Fruit fly (Drosophila melanogaster) whole organism, pupa: ENCODE results near the gene CG15446.
A peak's percentile ranks its signal among the peaks of the same experiment; 100 is the strongest.

Experiments
- CG12605 ChIP-seq: fragments of 200-800 bp; sonication (Bioruptor generic); IDR thresholded peaks from 2 replicates; pipeline ENCODE4 v1.3.6; 2022; ENCODE audit warnings: missing biosample characterization, missing genetic modification characterization
- CG14655 ChIP-seq: fragments of 200-800 bp; sonication (Bioruptor generic); optimal IDR thresholded peaks from 3 replicates; lab custom pipeline; 2017; ENCODE audit warnings: mild to moderate bottlenecking, missing biosample characterization, missing genetic modification reagents, missing genetic modification characterization
- CG15710 ChIP-seq: fragments of 200-800 bp; sonication (Bioruptor generic); optimal IDR thresholded peaks from 2 replicates; lab custom pipeline; 2018; ENCODE audit warnings: missing biosample characterization, mild to moderate bottlenecking, missing genetic modification characterization, moderate library complexity
- CG17806 ChIP-seq: fragments of 200-800 bp; sonication (Bioruptor generic); optimal IDR thresholded peaks from 2 replicates; lab custom pipeline; 2018; ENCODE audit warnings: missing biosample characterization, mild to moderate bottlenecking, missing genetic modification characterization, moderate library complexity
- CG32121 ChIP-seq: fragments of 200-800 bp; sonication (Bioruptor generic); IDR thresholded peaks from 2 replicates; pipeline ENCODE4 v1.3.6; 2022; ENCODE audit warnings: missing biosample characterization, missing genetic modification characterization
- CG34367 ChIP-seq: fragments of 200-800 bp; sonication (Bioruptor generic); optimal IDR thresholded peaks from 2 replicates; lab custom pipeline; 2018; ENCODE audit warnings: missing biosample characterization, mild to moderate bottlenecking, missing genetic modification characterization
- CG8159 ChIP-seq: fragments of 200-800 bp; sonication (Bioruptor generic); optimal IDR thresholded peaks from 3 replicates; lab custom pipeline; 2018; ENCODE audit warnings: missing biosample characterization, mild to moderate bottlenecking, missing genetic modification characterization, moderate library complexity
- CG8301 ChIP-seq: fragments of 200-800 bp; sonication (Bioruptor generic); optimal IDR thresholded peaks from 2 replicates; lab custom pipeline; 2018; ENCODE audit warnings: missing biosample characterization, mild to moderate bottlenecking, missing genetic modification characterization
- D1 ChIP-seq: fragments of 200-800 bp; sonication (Bioruptor generic); optimal IDR thresholded peaks from 2 replicates; lab custom pipeline; 2018; ENCODE audit warnings: missing biosample characterization, mild to moderate bottlenecking, missing genetic modification characterization, moderate library complexity
- EcR ChIP-seq: fragments of 200-800 bp; sonication (Bioruptor generic); optimal IDR thresholded peaks from 3 replicates; lab custom pipeline; 2019; ENCODE audit warnings: missing biosample characterization, missing genetic modification characterization, mild to moderate bottlenecking, moderate library complexity, missing genetic modification reagents
- Pif1A ChIP-seq: fragments of 200-800 bp; sonication (Bioruptor generic); optimal IDR thresholded peaks from 3 replicates; lab custom pipeline; 2016; ENCODE audit warnings: missing biosample characterization, missing genetic modification characterization
- fd96Ca ChIP-seq: fragments of 200-800 bp; sonication (Bioruptor generic); IDR thresholded peaks from 3 replicates; pipeline ENCODE4 v1.3.6; 2022; ENCODE audit warnings: missing biosample characterization, missing genetic modification characterization
- gl ChIP-seq: fragments of 200-800 bp; sonication (Bioruptor generic); optimal IDR thresholded peaks from 2 replicates; lab custom pipeline; 2018; ENCODE audit warnings: missing biosample characterization, mild to moderate bottlenecking, missing genetic modification characterization
- rn ChIP-seq: fragments of 200-800 bp; sonication (Bioruptor generic); IDR thresholded peaks from 2 replicates; pipeline ENCODE4 v1.3.6; 2022; ENCODE audit warnings: missing biosample characterization, missing genetic modification characterization

- peak; percentile 79 for TF ChIP-seq D1
- peak; percentile 94 for TF ChIP-seq CG14655 (GFP tag; lab: Kevin White, UChicago)
- peak; percentile 92 for TF ChIP-seq fd96Ca (GFP tag; lab: Robert Waterston, UW)
- TF ChIP-seq CG17806 (tag; lab: Kevin White, UChicago) = peak; percentile 90
- peak; percentile 88 for TF ChIP-seq CG34367 (tag; lab: Kevin White, UChicago)
- peak; percentile 88 for TF ChIP-seq Pif1A
- peak; percentile 91 for TF ChIP-seq CG8159 (tag; lab: Kevin White, UChicago)
- peak; percentile 89 for TF ChIP-seq CG15710 (tag; lab: Kevin White, UChicago)
- 0 out of 2 replicates have a peak, but pooled peaks have one; percentile 45 for TF ChIP-seq rn
- TF ChIP-seq CG32121 (GFP tag; lab: Robert Waterston, UW) = peak; percentile 92
- peak; percentile 89 for TF ChIP-seq EcR (GFP tag; lab: Kevin White, UChicago)
- TF ChIP-seq gl = peak; percentile 82
- TF ChIP-seq CG8301 (tag; lab: Kevin White, UChicago) = peak; percentile 93
- peak; percentile 66; the same call in 1 of the 2 replicates for TF ChIP-seq CG12605 (GFP tag; lab: Robert Waterston, UW)
Measured at dm6 chrX:21072953-21073352, 29.1 kb downstream of the CG15446 start.
